Worm (Caenorhabditis elegans) whole organism, early embryonic: Measurements from ENCODE around the gene crh-1.

Experiments used
- aly-1 ChIP-seq: sonication (generic microtip); optimal IDR thresholded peaks from 2 replicates; lab custom pipeline; 2016; ENCODE audit warnings: missing genetic modification characterization, missing compliant biosample characterization
- ama-1 ChIP-seq: fragments of 150-350 bp; optimal IDR thresholded peaks from 2 replicates; lab custom pipeline; 2014
- ceh-13 ChIP-seq: fragments of 200-800 bp; sonication (Bioruptor generic); optimal IDR thresholded peaks from 2 replicates; lab custom pipeline; 2018; ENCODE audit warnings: mild to moderate bottlenecking, missing genetic modification characterization, missing compliant biosample characterization
- ceh-36 ChIP-seq: sonication (generic microtip); optimal IDR thresholded peaks from 2 replicates; lab custom pipeline; 2016; ENCODE audit warnings: missing genetic modification characterization, inconsistent platforms, missing compliant biosample characterization
- ets-7 ChIP-seq: sonication (generic microtip); optimal IDR thresholded peaks from 2 replicates; lab custom pipeline; 2016; ENCODE audit warnings: missing genotype, missing genetic modification characterization, missing compliant biosample characterization
- flt-1 ChIP-seq: fragments of 200-800 bp; sonication (Bioruptor generic); IDR thresholded peaks from 2 replicates; pipeline ENCODE4 v1.3.6; 2022; ENCODE audit warnings: missing genetic modification characterization, missing compliant biosample characterization
- hmg-4 ChIP-seq: fragments of 200-800 bp; sonication (Bioruptor generic); optimal IDR thresholded peaks from 2 replicates; lab custom pipeline; 2018; ENCODE audit warnings: mild to moderate bottlenecking, missing genetic modification characterization, missing compliant biosample characterization
- hnd-1 ChIP-seq: sonication (generic microtip); optimal IDR thresholded peaks from 2 replicates; lab custom pipeline; 2016; ENCODE audit warnings: missing genetic modification characterization, missing compliant biosample characterization
- scrt-1 ChIP-seq: fragments of 200-800 bp; sonication (Bioruptor generic); IDR thresholded peaks from 2 replicates; pipeline ENCODE4 v1.3.6; 2022; ENCODE audit warnings: missing genetic modification characterization, missing compliant biosample characterization
- sea-1 ChIP-seq: fragments of 200-800 bp; sonication (Bioruptor generic); conservative IDR thresholded peaks from 2 replicates; pipeline ENCODE4 v1.3.6; 2022; ENCODE audit warnings: missing genetic modification characterization, missing compliant biosample characterization
- tbx-11 ChIP-seq: fragments of 200-800 bp; sonication (Bioruptor generic); IDR thresholded peaks from 2 replicates; pipeline ENCODE4 v1.3.6; 2022; ENCODE audit warnings: missing genetic modification characterization, missing compliant biosample characterization
- tbx-37 ChIP-seq: fragments of 200-800 bp; sonication (Bioruptor generic); conservative IDR thresholded peaks from 2 replicates; pipeline ENCODE4 v1.3.6; 2022; ENCODE audit warnings: missing genetic modification reagents, missing genetic modification characterization, missing compliant biosample characterization
- tra-4 ChIP-seq: sonication (generic microtip); optimal IDR thresholded peaks from 2 replicates; lab custom pipeline; 2017; ENCODE audit warnings: missing genetic modification characterization, missing compliant biosample characterization

- TF ChIP-seq ceh-36 (tag; lab: Kevin White, UChicago) (no peak), ama-1 (lab: Kevin White, UChicago) (no peak), aly-1 (tag; lab: Kevin White, UChicago) (no peak), hnd-1 (tag; lab: Kevin White, UChicago) (no peak), tra-4 (tag; lab: Kevin White, UChicago) (no peak), ets-7 (tag; lab: Kevin White, UChicago) (no peak), flt-1 (GFP tag; lab: Robert Waterston, UW) (no peak), sea-1 (no peak), scrt-1 (no peak), tbx-11 (GFP tag; lab: Robert Waterston, UW) (no peak), hmg-4 (GFP tag; lab: Kevin White, UChicago) (no peak), ceh-13 (GFP tag; lab: Kevin White, UChicago) (no peak), tbx-37 (GFP tag; lab: Robert Waterston, UW) (no peak)
Observed at ce11 chrIII:11624838-11625292, 32.7 kb upstream of the crh-1 start, which contains the start of gene gly-8.
